Fruit fly (Drosophila melanogaster) whole organism, prepupa: ENCODE results near the gene gry.

ENCODE experiments used
- Blimp-1 ChIP-seq: fragments of 200-800 bp; sonication (Bioruptor generic); optimal IDR thresholded peaks from 3 replicates; lab custom pipeline; 2017; ENCODE audit warnings: missing biosample characterization, missing genetic modification characterization, mild to moderate bottlenecking, moderate library complexity, missing genetic modification reagents
- CG10631 ChIP-seq: fragments of 200-800 bp; sonication (Bioruptor generic); optimal IDR thresholded peaks from 2 replicates; lab custom pipeline; 2016; ENCODE audit warnings: missing biosample characterization, missing genetic modification characterization
- CG10669 ChIP-seq: fragments of 200-800 bp; sonication (Bioruptor generic); optimal IDR thresholded peaks from 3 replicates; lab custom pipeline; 2018; ENCODE audit warnings: missing biosample characterization, mild to moderate bottlenecking, missing genetic modification characterization, moderate library complexity
- CG11294 ChIP-seq: fragments of 200-800 bp; sonication (Bioruptor generic); IDR thresholded peaks from 2 replicates; pipeline ENCODE4 v1.3.6; 2022; ENCODE audit warnings: missing biosample characterization, missing genetic modification characterization
- CG11902 ChIP-seq: fragments of 200-800 bp; sonication (Bioruptor generic); optimal IDR thresholded peaks from 3 replicates; lab custom pipeline; 2016; ENCODE audit warnings: missing biosample characterization, missing genetic modification characterization
- CG15336 ChIP-seq: fragments of 200-800 bp; sonication (Bioruptor generic); IDR thresholded peaks from 2 replicates; pipeline ENCODE4 v1.3.6; 2022; ENCODE audit warnings: missing biosample characterization, missing genetic modification characterization
- CG1621 ChIP-seq: fragments of 200-800 bp; sonication (Bioruptor generic); optimal IDR thresholded peaks from 3 replicates; lab custom pipeline; 2018; ENCODE audit warnings: missing biosample characterization, mild to moderate bottlenecking, missing genetic modification characterization
- CG16779 ChIP-seq: fragments of 200-800 bp; sonication (Bioruptor generic); optimal IDR thresholded peaks from 3 replicates; lab custom pipeline; 2017; ENCODE audit warnings: missing biosample characterization, mild to moderate bottlenecking, missing genetic modification characterization
- CG3032 ChIP-seq: fragments of 200-800 bp; optimal IDR thresholded peaks from 2 replicates; lab custom pipeline; 2019; ENCODE audit warnings: missing biosample characterization, mild to moderate bottlenecking, missing genetic modification characterization, moderate library complexity
- CG31627 ChIP-seq: fragments of 200-800 bp; sonication (Bioruptor generic); optimal IDR thresholded peaks from 3 replicates; lab custom pipeline; 2016; ENCODE audit warnings: missing biosample characterization, missing genetic modification characterization
- CG32006 ChIP-seq: fragments of 200-800 bp; sonication (Bioruptor generic); optimal IDR thresholded peaks from 3 replicates; lab custom pipeline; 2017; ENCODE audit warnings: missing biosample characterization, mild to moderate bottlenecking, missing genetic modification characterization
- CG34406 ChIP-seq: fragments of 200-800 bp; sonication (Bioruptor generic); optimal IDR thresholded peaks from 3 replicates; lab custom pipeline; 2016; ENCODE audit warnings: missing biosample characterization, missing genetic modification characterization
- CG3919 ChIP-seq: fragments of 200-800 bp; sonication (Bioruptor generic); optimal IDR thresholded peaks from 3 replicates; lab custom pipeline; 2016; ENCODE audit warnings: missing biosample characterization, missing genetic modification characterization
- CG4318 ChIP-seq: fragments of 200-800 bp; sonication (Bioruptor generic); optimal IDR thresholded peaks from 3 replicates; lab custom pipeline; 2017; ENCODE audit warnings: missing biosample characterization, mild to moderate bottlenecking, missing genetic modification characterization
- CG6163 ChIP-seq: fragments of 200-800 bp; sonication (Bioruptor generic); IDR thresholded peaks from 3 replicates; pipeline ENCODE4 v1.3.6; 2022; ENCODE audit warnings: missing biosample characterization, missing genetic modification characterization
- CG6276 ChIP-seq: fragments of 200-800 bp; sonication (Bioruptor generic); optimal IDR thresholded peaks from 2 replicates; lab custom pipeline; 2017; ENCODE audit warnings: missing biosample characterization, mild to moderate bottlenecking, missing genetic modification characterization
- CG6792 ChIP-seq: fragments of 200-800 bp; sonication (Bioruptor generic); optimal IDR thresholded peaks from 3 replicates; lab custom pipeline; 2016; ENCODE audit warnings: missing biosample characterization, missing genetic modification characterization
- CG6808 ChIP-seq: fragments of 200-800 bp; sonication (Bioruptor generic); optimal IDR thresholded peaks from 3 replicates; lab custom pipeline; 2017; ENCODE audit warnings: missing biosample characterization, missing genetic modification characterization, mild to moderate bottlenecking, moderate library complexity, missing genetic modification reagents
- CG6854 ChIP-seq: fragments of 200-800 bp; sonication (Bioruptor generic); optimal IDR thresholded peaks from 2 replicates; lab custom pipeline; 2017; ENCODE audit warnings: missing biosample characterization, mild to moderate bottlenecking, missing genetic modification characterization
- CG7368 ChIP-seq: fragments of 200-800 bp; sonication (Bioruptor generic); optimal IDR thresholded peaks from 3 replicates; lab custom pipeline; 2016; ENCODE audit warnings: missing biosample characterization, missing genetic modification characterization
- CG8119 ChIP-seq: fragments of 200-800 bp; sonication (Bioruptor generic); IDR thresholded peaks from 3 replicates; pipeline ENCODE4 v1.3.6; 2022; ENCODE audit warnings: missing biosample characterization, missing genetic modification characterization
- CG8319 ChIP-seq: fragments of 200-800 bp; sonication (Bioruptor generic); optimal IDR thresholded peaks from 3 replicates; lab custom pipeline; 2016; ENCODE audit warnings: missing biosample characterization, missing genetic modification characterization
- CG8632 ChIP-seq: fragments of 200-800 bp; sonication (Bioruptor generic); optimal IDR thresholded peaks from 3 replicates; lab custom pipeline; 2016; ENCODE audit warnings: missing biosample characterization, missing genetic modification characterization
- CG9139 ChIP-seq: fragments of 200-800 bp; sonication (Bioruptor generic); optimal IDR thresholded peaks from 3 replicates; lab custom pipeline; 2017; ENCODE audit warnings: missing biosample characterization, mild to moderate bottlenecking, missing genetic modification characterization
- Eip75B ChIP-seq: fragments of 200-800 bp; sonication (Bioruptor generic); optimal IDR thresholded peaks from 3 replicates; lab custom pipeline; 2016; ENCODE audit warnings: missing biosample characterization, missing genetic modification characterization
- Ets21C ChIP-seq: fragments of 200-800 bp; sonication (Bioruptor generic); optimal IDR thresholded peaks from 3 replicates; lab custom pipeline; 2016; ENCODE audit warnings: missing biosample characterization, missing genetic modification characterization
- Ets96B ChIP-seq: fragments of 200-800 bp; optimal IDR thresholded peaks from 2 replicates; lab custom pipeline; 2019; ENCODE audit warnings: missing biosample characterization, mild to moderate bottlenecking, missing genetic modification characterization, moderate library complexity
- Gug ChIP-seq: fragments of 200-800 bp; sonication (Bioruptor generic); IDR thresholded peaks from 2 replicates; pipeline ENCODE4 v1.3.6; 2022; ENCODE audit warnings: missing biosample characterization, missing genetic modification characterization
- Hr38 ChIP-seq: sonication (Bioruptor generic); optimal IDR thresholded peaks from 2 replicates; lab custom pipeline; 2016; ENCODE audit warnings: missing biosample characterization, missing genetic modification characterization
- Hr39 ChIP-seq: fragments of 200-800 bp; sonication (Bioruptor generic); optimal IDR thresholded peaks from 2 replicates; lab custom pipeline; 2016; ENCODE audit warnings: missing biosample characterization, missing genetic modification characterization
- Hr4 ChIP-seq: fragments of 200-800 bp; sonication (Bioruptor generic); optimal IDR thresholded peaks from 3 replicates; lab custom pipeline; 2016; ENCODE audit warnings: missing biosample characterization, missing genetic modification characterization
- Lpt ChIP-seq: fragments of 200-800 bp; sonication (Bioruptor generic); optimal IDR thresholded peaks from 3 replicates; lab custom pipeline; 2016; ENCODE audit warnings: missing biosample characterization, missing genetic modification characterization
- Met ChIP-seq: fragments of 200-800 bp; sonication (Bioruptor generic); optimal IDR thresholded peaks from 3 replicates; lab custom pipeline; 2016; ENCODE audit warnings: missing biosample characterization, missing genetic modification characterization
- OdsH ChIP-seq: fragments of 200-800 bp; sonication (Bioruptor generic); optimal IDR thresholded peaks from 3 replicates; lab custom pipeline; 2016; ENCODE audit warnings: missing biosample characterization, missing genetic modification characterization
- Sox102F ChIP-seq: fragments of 200-800 bp; sonication (Bioruptor generic); optimal IDR thresholded peaks from 2 replicates; lab custom pipeline; 2016; ENCODE audit warnings: missing biosample characterization, mild to moderate bottlenecking, missing genetic modification characterization
- Sox14 ChIP-seq: fragments of 200-800 bp; sonication (Bioruptor generic); optimal IDR thresholded peaks from 3 replicates; lab custom pipeline; 2016; ENCODE audit warnings: missing biosample characterization, missing genetic modification characterization
- Sox15 ChIP-seq: fragments of 200-800 bp; sonication (Bioruptor generic); optimal IDR thresholded peaks from 3 replicates; lab custom pipeline; 2016; ENCODE audit warnings: missing biosample characterization, missing genetic modification characterization
- acj6 ChIP-seq: fragments of 200-800 bp; sonication (Bioruptor generic); optimal IDR thresholded peaks from 3 replicates; lab custom pipeline; 2016; ENCODE audit warnings: missing biosample characterization, missing genetic modification characterization
- cyc ChIP-seq: fragments of 200-800 bp; sonication (Bioruptor generic); optimal IDR thresholded peaks from 3 replicates; lab custom pipeline; 2016; ENCODE audit warnings: missing biosample characterization, missing genetic modification characterization
- dac ChIP-seq: fragments of 200-800 bp; sonication (Bioruptor generic); optimal IDR thresholded peaks from 2 replicates; lab custom pipeline; 2017; ENCODE audit warnings: missing biosample characterization, mild to moderate bottlenecking, missing genetic modification characterization
- dsx ChIP-seq: fragments of 200-800 bp; optimal IDR thresholded peaks from 3 replicates; lab custom pipeline; 2019; ENCODE audit warnings: missing biosample characterization, mild to moderate bottlenecking, missing genetic modification characterization, moderate library complexity; ENCODE audit not compliant: poor library complexity, severe bottlenecking
- eg ChIP-seq: fragments of 200-800 bp; sonication (Bioruptor generic); IDR thresholded peaks from 3 replicates; pipeline ENCODE4 v1.3.6; 2022; ENCODE audit warnings: missing biosample characterization, missing genetic modification characterization
- esn ChIP-seq: fragments of 200-800 bp; sonication (Bioruptor generic); optimal IDR thresholded peaks from 2 replicates; lab custom pipeline; 2016; ENCODE audit warnings: missing biosample characterization, mild to moderate bottlenecking, missing genetic modification characterization, moderate library complexity
- fd59A ChIP-seq: fragments of 200-800 bp; sonication (Bioruptor generic); optimal IDR thresholded peaks from 2 replicates; lab custom pipeline; 2017; ENCODE audit warnings: missing biosample characterization, mild to moderate bottlenecking, missing genetic modification characterization, missing genetic modification reagents
- fkh ChIP-seq: fragments of 200-800 bp; sonication (Bioruptor generic); optimal IDR thresholded peaks from 3 replicates; lab custom pipeline; 2017; ENCODE audit warnings: missing biosample characterization, mild to moderate bottlenecking, missing genetic modification characterization, moderate library complexity
- lz ChIP-seq: fragments of 200-800 bp; sonication (Bioruptor generic); optimal IDR thresholded peaks from 3 replicates; lab custom pipeline; 2016; ENCODE audit warnings: missing biosample characterization, missing genetic modification characterization
- net ChIP-seq: fragments of 200-800 bp; sonication (Bioruptor generic); optimal IDR thresholded peaks from 3 replicates; lab custom pipeline; 2016; ENCODE audit warnings: missing biosample characterization, missing genetic modification characterization
- pdm3 ChIP-seq: fragments of 200-800 bp; sonication (Bioruptor generic); optimal IDR thresholded peaks from 3 replicates; lab custom pipeline; 2016; ENCODE audit warnings: missing biosample characterization, missing genetic modification characterization
- salr ChIP-seq, 2 experiments: fragments of 200-800 bp; sonication (Bioruptor generic); optimal IDR thresholded peaks; 3 replicates each; lab custom pipeline; 2016 to 2018; ENCODE audit warnings: missing biosample characterization in 2 of 2, missing genetic modification characterization in 2 of 2, mild to moderate bottlenecking in 1 of 2
- ss ChIP-seq, 2 experiments: fragments of 200-800 bp; sonication (Bioruptor generic); optimal IDR thresholded peaks; 2 replicates in 1 of 2; 3 replicates in 1 of 2; lab custom pipeline; 2017 to 2018; ENCODE audit warnings: mild to moderate bottlenecking in 2 of 2, missing biosample characterization in 2 of 2, missing genetic modification characterization in 2 of 2, moderate library complexity in 1 of 2
- svp ChIP-seq: fragments of 200-800 bp; sonication (Bioruptor generic); peaks from one replicate; lab custom pipeline; 2016; ENCODE audit warnings: missing biosample characterization, missing genetic modification characterization
- topi ChIP-seq: fragments of 200-800 bp; sonication (Bioruptor generic); optimal IDR thresholded peaks from 3 replicates; lab custom pipeline; 2016; ENCODE audit warnings: missing biosample characterization, missing genetic modification characterization
- vri ChIP-seq: fragments of 200-800 bp; sonication (Bioruptor generic); optimal IDR thresholded peaks from 3 replicates; lab custom pipeline; 2016; ENCODE audit warnings: missing biosample characterization, mild to moderate bottlenecking, missing genetic modification characterization

The gry gene

DNA sequence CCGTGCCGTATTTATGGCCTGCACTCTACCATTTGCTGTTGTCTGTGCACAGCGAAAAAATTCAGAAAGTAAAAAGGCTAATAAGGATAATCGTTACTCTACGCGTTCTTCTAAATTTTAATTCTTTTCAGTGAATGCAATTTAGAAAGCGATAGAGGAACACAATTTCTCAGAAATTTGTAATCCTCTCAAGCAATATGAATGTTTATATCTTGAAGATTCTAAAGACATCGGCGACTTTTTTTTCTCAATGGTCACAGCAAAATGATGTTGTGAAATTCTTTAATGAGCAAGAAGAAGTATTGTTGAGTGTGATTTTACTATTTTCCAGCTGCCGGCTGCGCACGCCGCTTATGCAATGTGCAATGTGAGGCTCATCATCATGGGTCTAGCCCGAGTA, 54.0 kb downstream of the gry start:
- TF ChIP-seq dac (GFP tag; lab: Kevin White, UChicago), result no peak
- no peak for TF ChIP-seq Blimp-1 (GFP tag; lab: Kevin White, UChicago)
- no peak for TF ChIP-seq CG6276 (GFP tag; lab: Kevin White, UChicago)
- TF ChIP-seq cyc (GFP tag; lab: Kevin White, UChicago), result no peak
- TF ChIP-seq CG4318, result peak; percentile 7
- no peak for TF ChIP-seq net (GFP tag; lab: Kevin White, UChicago)
- no peak for TF ChIP-seq CG11902 (GFP tag; lab: Kevin White, UChicago)
- TF ChIP-seq Lpt (GFP tag; lab: Kevin White, UChicago), result no peak
- no peak for TF ChIP-seq CG8319 (GFP tag; lab: Kevin White, UChicago)
- TF ChIP-seq CG6792 (GFP tag; lab: Kevin White, UChicago), result no peak
- no peak for TF ChIP-seq topi
- no peak for TF ChIP-seq CG11294
- no peak for TF ChIP-seq CG10631 (GFP tag; lab: Kevin White, UChicago)
- peak in 1 of 2 experiments; percentile 43 for TF ChIP-seq salr (GFP tag; optimal IDR thresholded peaks at IDR 0.05; lab: Kevin White, UChicago)
- TF ChIP-seq Sox102F, result no peak
- no peak for TF ChIP-seq Hr38 (GFP tag; lab: Kevin White, UChicago)
- no peak for TF ChIP-seq CG31627 (GFP tag; lab: Kevin White, UChicago)
- peak; percentile 8 for TF ChIP-seq Sox14
- TF ChIP-seq CG6163 (GFP tag; lab: Robert Waterston, UW), result 0 out of 3 replicates have a peak, but pooled peaks have one; percentile 8
- TF ChIP-seq CG6808 (GFP tag; lab: Kevin White, UChicago), result no peak
- no peak for TF ChIP-seq CG16779
- TF ChIP-seq Ets21C (GFP tag; lab: Kevin White, UChicago), result no peak
- 0 out of 3 replicates have a peak, but pooled peaks have one; percentile 8 for TF ChIP-seq eg (GFP tag; lab: Robert Waterston, UW)
- TF ChIP-seq esn (GFP tag; lab: Kevin White, UChicago), result no peak
- TF ChIP-seq fkh (GFP tag; lab: Kevin White, UChicago), result no peak
- TF ChIP-seq OdsH (GFP tag; lab: Kevin White, UChicago), result peak; percentile 49
- TF ChIP-seq svp (GFP tag; lab: Kevin White, UChicago), result peak; percentile 10
- TF ChIP-seq acj6 (GFP tag; lab: Kevin White, UChicago), result peak; percentile 13
- TF ChIP-seq vri (GFP tag; lab: Kevin White, UChicago), result no peak
- TF ChIP-seq CG3032, result peak; percentile 2
- peak in 1 of 2 experiments; percentile 15 for TF ChIP-seq ss (GFP tag; optimal IDR thresholded peaks at IDR 0.05; lab: Kevin White, UChicago)
- no peak for TF ChIP-seq CG1621
- no peak for TF ChIP-seq lz (GFP tag; lab: Kevin White, UChicago)
- TF ChIP-seq Ets96B (tag; lab: Kevin White, UChicago), result no peak
- no peak for TF ChIP-seq CG6854
- peak; percentile 73 for TF ChIP-seq CG32006 (GFP tag; lab: Kevin White, UChicago)
- no peak for TF ChIP-seq Met (GFP tag; lab: Kevin White, UChicago)
- TF ChIP-seq pdm3 (GFP tag; lab: Kevin White, UChicago), result peak; percentile 49
- peak; percentile 48 for TF ChIP-seq Hr4
- TF ChIP-seq CG3919 (GFP tag; lab: Kevin White, UChicago), result no peak
- no peak for TF ChIP-seq dsx
- no peak for TF ChIP-seq CG10669 (GFP tag; lab: Kevin White, UChicago)
- TF ChIP-seq Eip75B (GFP tag; lab: Kevin White, UChicago), result no peak
- no peak for TF ChIP-seq fd59A
- TF ChIP-seq Gug (GFP tag; lab: Robert Waterston, UW), result no peak
- TF ChIP-seq Hr39 (GFP tag; lab: Kevin White, UChicago), result no peak
- TF ChIP-seq CG8632 (GFP tag; lab: Kevin White, UChicago), result no peak
- no peak for TF ChIP-seq CG9139 (GFP tag; lab: Kevin White, UChicago)
- no peak for TF ChIP-seq Sox15 (GFP tag; lab: Kevin White, UChicago)
- TF ChIP-seq CG34406 (GFP tag; lab: Kevin White, UChicago), result no peak
- TF ChIP-seq CG15336 (GFP tag; lab: Robert Waterston, UW), result peak; percentile 59
- TF ChIP-seq CG8119 (GFP tag; lab: Robert Waterston, UW), result 0 out of 3 replicates have a peak, but pooled peaks have one; percentile 23
- TF ChIP-seq CG7368 (GFP tag; lab: Kevin White, UChicago), result no peak
